Worm (Caenorhabditis elegans): ENCODE data around the gene tos-1.

DNA sequence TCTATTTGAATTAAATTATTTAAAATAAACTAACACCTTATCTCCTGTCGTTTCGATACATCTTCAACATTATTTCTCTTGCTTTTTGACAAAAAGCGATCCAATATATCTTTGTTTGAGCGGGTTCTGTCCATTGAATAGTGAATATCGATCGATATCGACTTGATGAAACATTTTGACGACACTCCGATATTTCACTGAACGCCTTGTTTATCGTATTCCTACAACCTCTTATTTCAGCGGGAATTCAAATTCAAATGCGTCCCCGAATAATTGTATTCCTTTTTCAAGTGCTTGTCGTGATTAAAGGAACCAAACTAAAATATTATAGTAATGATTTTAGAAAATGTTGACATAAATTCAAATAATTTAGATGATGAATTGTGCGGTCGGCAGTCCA lies 2.8 kb upstream of the tos-1 start, which contains the start of the genes K07B1.7 and try-5:
- TF ChIP-seq nhr-11 (tag; optimal IDR thresholded peaks at IDR 0.05) = no peak
- no peak for TF ChIP-seq pqm-1 (tag; optimal IDR thresholded peaks at IDR 0.05)
- TF ChIP-seq nhr-12 (tag; optimal IDR thresholded peaks at IDR 0.05) = no peak
- TF ChIP-seq jun-1 (tag; optimal IDR thresholded peaks at IDR 0.05) = no peak
- TF ChIP-seq nhr-76 (tag; optimal IDR thresholded peaks at IDR 0.05) = no peak
- no peak for TF ChIP-seq ztf-11 (tag; optimal IDR thresholded peaks at IDR 0.05)
- no peak for TF ChIP-seq elt-1 (tag; optimal IDR thresholded peaks at IDR 0.05)
- TF ChIP-seq nhr-23 (tag; optimal IDR thresholded peaks at IDR 0.05) = no peak
- TF ChIP-seq snpc-4 (tag; optimal IDR thresholded peaks at IDR 0.05) = no peak
- TF ChIP-seq fos-1 (tag; optimal IDR thresholded peaks at IDR 0.05) = no peak

All from whole organism, L3 larva.